Worm (Caenorhabditis elegans): ENCODE measurements around the gene M151.7.

Gene M151.7

DNA sequence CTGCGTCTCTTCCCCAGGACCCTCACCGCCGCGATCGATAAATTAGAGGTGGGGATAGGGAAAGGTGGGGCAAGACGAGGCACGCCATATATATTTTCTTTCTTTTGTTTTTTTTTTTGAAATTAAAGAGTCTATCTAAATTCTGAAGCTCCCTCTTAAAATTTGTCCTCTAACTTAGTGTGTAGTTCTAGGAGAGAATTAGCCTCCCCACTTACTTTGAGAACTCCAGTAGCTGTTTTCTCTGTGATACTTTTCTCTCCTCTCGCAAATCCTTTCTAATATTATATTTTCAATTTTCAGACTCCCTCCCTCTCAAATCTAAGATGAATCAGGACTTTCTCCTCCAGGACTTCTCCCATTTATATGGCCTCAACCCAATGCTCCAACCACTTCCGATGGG, at the start of gene M151.7:
Gene M151.7, plus strand, starts transcription at position 301 of the 400 bp plus-strand sequence.
- TF ChIP-seq ceh-36 (tag; optimal IDR thresholded peaks at IDR 0.05) (no peak), sea-1 (GFP tag; conservative IDR thresholded peaks at IDR 0.05) (no peak), tbx-11 (GFP tag; IDR thresholded peaks at IDR 0.05) (no peak), ceh-13 (GFP tag; optimal IDR thresholded peaks at IDR 0.05) (no peak), B0310.2 (tag; optimal IDR thresholded peaks at IDR 0.05) (no peak), hnd-1 (tag; optimal IDR thresholded peaks at IDR 0.05) (no peak), aly-1 (tag; optimal IDR thresholded peaks at IDR 0.05) (no peak), tra-4 (tag; optimal IDR thresholded peaks at IDR 0.05) (no peak), flt-1 (GFP tag; IDR thresholded peaks at IDR 0.05) (no peak), ama-1 (optimal IDR thresholded peaks at IDR 0.05) (no peak), hmg-4 (GFP tag; optimal IDR thresholded peaks at IDR 0.05) (no peak), pes-1 (GFP tag; IDR thresholded peaks at IDR 0.05) (no peak), tbx-37 (GFP tag; conservative IDR thresholded peaks at IDR 0.05) (no peak), ets-7 (tag; optimal IDR thresholded peaks at IDR 0.05) (no peak), hmbx-1 (tag; optimal IDR thresholded peaks at IDR 0.05) (no peak), scrt-1 (GFP tag; IDR thresholded peaks at IDR 0.05) (no peak)

DNA sequence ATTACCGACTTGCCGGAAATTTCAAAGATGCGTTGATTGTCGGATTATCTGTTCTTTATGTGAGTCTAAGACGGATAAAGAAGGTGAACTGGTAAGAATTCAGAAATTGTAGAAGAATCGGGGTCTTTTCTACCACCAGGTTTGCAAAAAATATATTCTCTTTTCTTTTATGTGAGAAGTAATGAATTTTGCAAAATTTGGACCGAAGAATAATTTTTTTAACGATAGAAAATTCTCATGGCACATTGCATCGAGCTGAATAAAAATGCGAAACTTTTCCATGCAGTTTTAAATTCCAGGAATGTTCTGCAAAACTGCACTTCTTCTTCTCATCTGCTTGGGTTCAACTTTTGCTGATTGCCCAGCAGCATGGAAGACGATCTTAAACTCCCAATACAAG, 48.9 kb upstream of the M151.7 start, which contains the start of gene clec-130:
Gene clec-130, plus strand, starts transcription at position 301 of the 400 bp plus-strand sequence.
- TF ChIP-seq hmbx-1 (tag; optimal IDR thresholded peaks at IDR 0.05) (no peak), ama-1 (optimal IDR thresholded peaks at IDR 0.05) (no peak), aly-1 (tag; optimal IDR thresholded peaks at IDR 0.05) (no peak), scrt-1 (GFP tag; IDR thresholded peaks at IDR 0.05) (no peak), ceh-36 (tag; optimal IDR thresholded peaks at IDR 0.05) (no peak), pes-1 (GFP tag; IDR thresholded peaks at IDR 0.05) (no peak), hnd-1 (tag; optimal IDR thresholded peaks at IDR 0.05) (no peak), hmg-4 (GFP tag; optimal IDR thresholded peaks at IDR 0.05) (no peak), ceh-13 (GFP tag; optimal IDR thresholded peaks at IDR 0.05) (no peak), F13C5.2 (tag; optimal IDR thresholded peaks at IDR 0.05) (no peak), sea-1 (GFP tag; conservative IDR thresholded peaks at IDR 0.05) (no peak), flt-1 (GFP tag; IDR thresholded peaks at IDR 0.05) (no peak), tbx-11 (GFP tag; IDR thresholded peaks at IDR 0.05) (no peak), B0310.2 (tag; optimal IDR thresholded peaks at IDR 0.05) (no peak), tra-4 (tag; optimal IDR thresholded peaks at IDR 0.05) (no peak), ets-7 (tag; optimal IDR thresholded peaks at IDR 0.05) (no peak), tbx-37 (GFP tag; conservative IDR thresholded peaks at IDR 0.05) (no peak)

ce11 chrII:3576742-3577141, 45.4 kb upstream of the M151.7 start, which contains the start of gene clec-132:
Gene clec-132, plus strand, starts transcription at chrII:3577042.
- TF ChIP-seq F13C5.2 (tag; optimal IDR thresholded peaks at IDR 0.05) (no peak), aly-1 (tag; optimal IDR thresholded peaks at IDR 0.05) (no peak), scrt-1 (GFP tag; IDR thresholded peaks at IDR 0.05) (no peak), tbx-11 (GFP tag; IDR thresholded peaks at IDR 0.05) (no peak), tbx-37 (GFP tag; conservative IDR thresholded peaks at IDR 0.05) (no peak), ets-7 (tag; optimal IDR thresholded peaks at IDR 0.05) (no peak), B0310.2 (tag; optimal IDR thresholded peaks at IDR 0.05) (no peak), hnd-1 (tag; optimal IDR thresholded peaks at IDR 0.05) (no peak), hmbx-1 (tag; optimal IDR thresholded peaks at IDR 0.05) (no peak), sea-1 (GFP tag; conservative IDR thresholded peaks at IDR 0.05) (no peak), ceh-36 (tag; optimal IDR thresholded peaks at IDR 0.05) (no peak)

DNA sequence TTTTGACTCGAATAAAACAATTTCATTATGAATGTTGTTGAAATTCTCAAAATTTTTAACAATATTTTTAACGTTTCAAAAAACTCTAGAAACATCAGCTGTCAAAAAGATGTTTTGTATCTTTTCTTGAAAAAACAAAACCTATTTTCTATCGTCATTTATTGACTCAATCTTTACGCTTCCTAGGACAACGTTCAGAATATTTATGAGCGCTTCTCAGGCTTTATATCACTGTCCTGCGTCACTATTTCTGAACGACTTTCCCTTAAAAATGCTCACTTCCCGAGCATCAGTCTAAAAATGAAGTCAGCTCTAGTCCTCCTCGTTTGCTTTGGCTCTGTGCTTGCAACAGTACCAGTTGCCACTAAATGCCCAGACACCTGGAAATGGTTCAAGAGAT, 44.0 kb upstream of the M151.7 start, which contains the start of gene clec-133:
Gene clec-133, plus strand, starts transcription at position 301 of the 400 bp plus-strand sequence.
- no peak for TF ChIP-seq ceh-13 (GFP tag; optimal IDR thresholded peaks at IDR 0.05)
- TF ChIP-seq flt-1 (GFP tag; IDR thresholded peaks at IDR 0.05) = no peak
- no peak for TF ChIP-seq F13C5.2 (tag; optimal IDR thresholded peaks at IDR 0.05)
- TF ChIP-seq ets-7 (tag; optimal IDR thresholded peaks at IDR 0.05) = no peak
- no peak for TF ChIP-seq hmbx-1 (tag; optimal IDR thresholded peaks at IDR 0.05)
- no peak for TF ChIP-seq ceh-36 (tag; optimal IDR thresholded peaks at IDR 0.05)
- no peak for TF ChIP-seq tra-4 (tag; optimal IDR thresholded peaks at IDR 0.05)
- TF ChIP-seq B0310.2 (tag; optimal IDR thresholded peaks at IDR 0.05) = no peak
- TF ChIP-seq aly-1 (tag; optimal IDR thresholded peaks at IDR 0.05) = no peak
- TF ChIP-seq hnd-1 (tag; optimal IDR thresholded peaks at IDR 0.05) = no peak
- no peak for TF ChIP-seq hmg-4 (GFP tag; optimal IDR thresholded peaks at IDR 0.05)

DNA sequence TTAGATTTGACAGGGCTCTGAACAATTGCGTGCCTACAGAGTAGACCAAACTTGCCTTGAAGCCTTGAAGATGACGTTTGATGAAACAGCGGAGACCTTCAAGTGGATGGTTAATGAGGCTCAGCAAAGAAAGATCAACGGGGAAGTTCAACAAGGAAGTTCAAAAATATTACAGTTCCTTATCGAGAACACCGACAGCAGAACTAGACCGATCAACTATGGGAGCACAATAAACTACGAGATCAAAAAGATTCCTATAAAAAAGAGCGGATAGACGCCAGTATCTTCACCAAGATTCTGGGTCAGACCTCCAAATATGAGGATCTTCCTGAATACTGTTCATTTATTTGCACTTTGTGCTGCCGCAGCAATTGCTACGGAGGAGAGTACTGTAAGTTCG, 42.3 kb upstream of the M151.7 start, which contains the start of gene clec-134:
Gene clec-134, plus strand, starts transcription at position 301 of the 400 bp plus-strand sequence.
- no peak for TF ChIP-seq ama-1 (optimal IDR thresholded peaks at IDR 0.05)

DNA sequence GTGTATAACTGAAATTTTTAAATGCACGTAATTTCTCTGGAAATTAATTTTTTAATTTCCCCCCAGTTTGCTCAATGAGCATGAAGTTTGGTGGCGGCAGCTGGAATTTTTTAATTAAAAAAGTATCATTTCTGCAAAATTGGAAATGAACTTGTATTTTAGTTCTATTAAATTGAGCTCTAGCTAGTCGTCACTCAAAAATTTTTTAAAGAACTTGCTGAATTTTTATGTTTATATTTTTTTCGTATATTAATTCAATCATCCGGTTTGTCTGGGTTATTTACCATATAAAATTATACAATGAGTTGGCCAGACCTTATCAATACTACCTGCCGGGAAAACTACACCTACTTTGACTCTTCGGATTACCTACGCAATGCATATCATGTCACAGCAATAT, 40.4 kb upstream of the M151.7 start, which contains the start of gene srh-59:
Gene srh-59, plus strand, starts transcription at position 301 of the 400 bp plus-strand sequence.
- no peak for TF ChIP-seq B0310.2 (tag; optimal IDR thresholded peaks at IDR 0.05)
- no peak for TF ChIP-seq aly-1 (tag; optimal IDR thresholded peaks at IDR 0.05)

- no peak for TF ChIP-seq ceh-36 (tag; optimal IDR thresholded peaks at IDR 0.05)
- no peak for TF ChIP-seq flt-1 (GFP tag; IDR thresholded peaks at IDR 0.05)
- TF ChIP-seq ceh-13 (GFP tag; optimal IDR thresholded peaks at IDR 0.05) = no peak
- TF ChIP-seq sea-1 (GFP tag; conservative IDR thresholded peaks at IDR 0.05) = no peak
- TF ChIP-seq tbx-11 (GFP tag; IDR thresholded peaks at IDR 0.05) = no peak
- no peak for TF ChIP-seq ama-1 (optimal IDR thresholded peaks at IDR 0.05)
- no peak for TF ChIP-seq F13C5.2 (tag; optimal IDR thresholded peaks at IDR 0.05)
Observed at ce11 chrII:3583402-3583801, 38.7 kb upstream of the M151.7 start, which contains the start of gene srh-60. Gene srh-60, plus strand, starts transcription at chrII:3583702.

- TF ChIP-seq B0310.2 (tag; optimal IDR thresholded peaks at IDR 0.05) = no peak
- no peak for TF ChIP-seq ets-7 (tag; optimal IDR thresholded peaks at IDR 0.05)
- TF ChIP-seq pes-1 (GFP tag; IDR thresholded peaks at IDR 0.05) = no peak
- no peak for TF ChIP-seq sea-1 (GFP tag; conservative IDR thresholded peaks at IDR 0.05)
- no peak for TF ChIP-seq hnd-1 (tag; optimal IDR thresholded peaks at IDR 0.05)
Observed at ce11 chrII:3595339-3595738, 26.8 kb upstream of the M151.7 start, which contains the start of gene Y49F6A.12. Gene Y49F6A.12, plus strand, starts transcription at chrII:3595639.
